Fruit fly (Drosophila melanogaster) S2 (cell line): ENCODE measurements around the gene Smr.

Experiments used
- CG8478 ChIP-seq: fragments of >200 bp; optimal IDR thresholded peaks from 2 replicates; lab custom pipeline; 2018
- CTCF ChIP-seq, 2 experiments: fragments of >200 bp; optimal IDR thresholded peaks; 2 replicates each; lab custom pipeline; 2018

DNA sequence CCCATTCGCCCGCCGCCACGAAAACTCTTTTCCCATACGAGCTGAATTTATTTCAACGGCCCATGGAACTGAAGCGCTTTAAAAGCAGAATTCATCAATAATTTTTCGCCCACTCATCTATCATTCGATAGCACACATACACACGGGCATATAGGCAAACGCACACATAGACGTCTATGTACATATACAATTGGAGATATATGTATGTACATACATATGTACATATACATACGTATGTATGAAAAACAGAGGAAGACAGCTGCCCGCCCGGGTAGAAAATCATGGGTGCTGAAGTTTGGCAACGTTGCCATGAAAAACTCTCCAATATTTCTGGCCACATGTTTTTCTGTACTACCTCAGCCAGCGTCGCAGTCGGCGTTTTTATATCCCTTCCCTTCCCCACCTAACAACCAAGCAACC, 8.6 kb downstream of the Smr start:
- TF ChIP-seq CG8478 (lab: Kevin White, UChicago) (no peak), CTCF (optimal IDR thresholded peaks at IDR 0.05; lab: Kevin White, UChicago) (no peak)
